Fruit fly (Drosophila melanogaster): ENCODE measurements around the gene GluRIIA.
A peak's percentile ranks its signal among the peaks of the same experiment; 100 is the strongest.

Gene GluRIIA

dm6 chr2L:5553750-5554149 lies 1.1 kb upstream of the GluRIIA start, which contains the start of the genes CG14013 and CG14017:
CG14013 (minus strand) TSS chr2L:5553850.
CG14017 (plus strand) TSS chr2L:5553897.
- TF ChIP-seq CG7101 (tag; optimal IDR thresholded peaks at IDR 0.05), result no peak
- TF ChIP-seq ovo (GFP tag; optimal IDR thresholded peaks at IDR 0.05), result no peak
- TF ChIP-seq CG7045 (GFP tag; optimal IDR thresholded peaks at IDR 0.05), result no peak
- TF ChIP-seq cic (GFP tag; optimal IDR thresholded peaks at IDR 0.05), result no peak
- TF ChIP-seq tj (GFP tag; optimal IDR thresholded peaks at IDR 0.05), result no peak
- TF ChIP-seq kay (GFP tag; ENCODE audit: borderline replicate concordance), result no peak
- TF ChIP-seq CG5204 (GFP tag; optimal IDR thresholded peaks at IDR 0.05), result no peak
- no peak for TF ChIP-seq bab1 (GFP tag; optimal IDR thresholded peaks at IDR 0.05)
- no peak for TF ChIP-seq CG12768 (GFP tag; optimal IDR thresholded peaks at IDR 0.05)
- no peak for TF ChIP-seq CG1620 (GFP tag; optimal IDR thresholded peaks at IDR 0.05)
- no peak for TF ChIP-seq CG11617 (GFP tag; optimal IDR thresholded peaks at IDR 0.05)
- TF ChIP-seq CG33017 (tag; optimal IDR thresholded peaks at IDR 0.05), result no peak
- no peak for TF ChIP-seq Clk (GFP tag; optimal IDR thresholded peaks at IDR 0.05)
- TF ChIP-seq toe (GFP tag; optimal IDR thresholded peaks at IDR 0.05), result no peak
- no peak for TF ChIP-seq Crg-1 (GFP tag; optimal IDR thresholded peaks at IDR 0.05)
- TF ChIP-seq CG14711 (tag; optimal IDR thresholded peaks at IDR 0.05), result no peak
- TF ChIP-seq pad (GFP tag; optimal IDR thresholded peaks at IDR 0.05), result no peak

- TF ChIP-seq CG7045 (GFP tag; optimal IDR thresholded peaks at IDR 0.05), result no peak
- TF ChIP-seq toe (GFP tag; optimal IDR thresholded peaks at IDR 0.05), result no peak
- TF ChIP-seq CG5204 (GFP tag; optimal IDR thresholded peaks at IDR 0.05), result no peak
- TF ChIP-seq Clk (GFP tag; optimal IDR thresholded peaks at IDR 0.05), result no peak
- TF ChIP-seq Crg-1 (GFP tag; optimal IDR thresholded peaks at IDR 0.05), result no peak
- TF ChIP-seq CG7101 (tag; optimal IDR thresholded peaks at IDR 0.05), result no peak
- TF ChIP-seq CG12768 (GFP tag; optimal IDR thresholded peaks at IDR 0.05), result no peak
- no peak for TF ChIP-seq kay (GFP tag; ENCODE audit: borderline replicate concordance)
- no peak for TF ChIP-seq bab1 (GFP tag; optimal IDR thresholded peaks at IDR 0.05)
- no peak for TF ChIP-seq Mnt (GFP tag; optimal IDR thresholded peaks at IDR 0.05)
- TF ChIP-seq ovo (GFP tag; optimal IDR thresholded peaks at IDR 0.05), result no peak
Observed at dm6 chr2L:5558809-5559392, 4.0 kb downstream of the GluRIIA start, which contains the start of gene GluRIIB. GluRIIB (plus strand) TSS chr2L:5559342.

- TF ChIP-seq CG7045 (GFP tag; optimal IDR thresholded peaks at IDR 0.05), result no peak
- TF ChIP-seq Mnt (GFP tag; optimal IDR thresholded peaks at IDR 0.05), result no peak
- peak; percentile 11 for TF ChIP-seq CG14711 (tag; optimal IDR thresholded peaks at IDR 0.05)
- no peak for TF ChIP-seq CG12768 (GFP tag; optimal IDR thresholded peaks at IDR 0.05)
- no peak for TF ChIP-seq cnc (optimal IDR thresholded peaks at IDR 0.05)
Observed at dm6 chr2L:5567103-5567502, 12.2 kb downstream of the GluRIIA start.

- no peak for TF ChIP-seq CG1620 (GFP tag; optimal IDR thresholded peaks at IDR 0.05)
- TF ChIP-seq tj (GFP tag; optimal IDR thresholded peaks at IDR 0.05), result no peak
- TF ChIP-seq cic (GFP tag; optimal IDR thresholded peaks at IDR 0.05), result no peak
- TF ChIP-seq CG14711 (tag; optimal IDR thresholded peaks at IDR 0.05), result no peak
Observed at dm6 chr2L:5569503-5569902, 14.6 kb downstream of the GluRIIA start.

dm6 chr2L:5581016-5581415 lies 26.1 kb downstream of the GluRIIA start, which contains the start of gene CG14011:
CG14011 (minus strand) TSS chr2L:5581116.
- TF ChIP-seq Mnt (GFP tag; optimal IDR thresholded peaks at IDR 0.05) (no peak), tj (GFP tag; optimal IDR thresholded peaks at IDR 0.05) (no peak), CG5204 (GFP tag; optimal IDR thresholded peaks at IDR 0.05) (no peak), CG11617 (GFP tag; optimal IDR thresholded peaks at IDR 0.05) (no peak), toe (GFP tag; optimal IDR thresholded peaks at IDR 0.05) (no peak), bab1 (GFP tag; optimal IDR thresholded peaks at IDR 0.05) (no peak), cic (GFP tag; optimal IDR thresholded peaks at IDR 0.05) (no peak), pad (GFP tag; optimal IDR thresholded peaks at IDR 0.05) (no peak), CG1620 (GFP tag; optimal IDR thresholded peaks at IDR 0.05) (no peak), CG7101 (tag; optimal IDR thresholded peaks at IDR 0.05) (no peak), CG33017 (tag; optimal IDR thresholded peaks at IDR 0.05) (no peak), ovo (GFP tag; optimal IDR thresholded peaks at IDR 0.05) (no peak), Crg-1 (GFP tag; optimal IDR thresholded peaks at IDR 0.05) (no peak), kay (GFP tag; ENCODE audit: borderline replicate concordance) (no peak), Clk (GFP tag; optimal IDR thresholded peaks at IDR 0.05) (no peak), CG12768 (GFP tag; optimal IDR thresholded peaks at IDR 0.05) (no peak), cnc (optimal IDR thresholded peaks at IDR 0.05) (no peak)

- TF ChIP-seq cnc (optimal IDR thresholded peaks at IDR 0.05) (no peak), tj (GFP tag; optimal IDR thresholded peaks at IDR 0.05) (no peak), CG7045 (GFP tag; optimal IDR thresholded peaks at IDR 0.05) (no peak), CG14711 (tag; optimal IDR thresholded peaks at IDR 0.05) (no peak), Crg-1 (GFP tag; optimal IDR thresholded peaks at IDR 0.05) (no peak), CG1620 (GFP tag; optimal IDR thresholded peaks at IDR 0.05) (no peak), Clk (GFP tag; optimal IDR thresholded peaks at IDR 0.05) (no peak), CG7101 (tag; optimal IDR thresholded peaks at IDR 0.05) (no peak), toe (GFP tag; optimal IDR thresholded peaks at IDR 0.05) (no peak), cic (GFP tag; optimal IDR thresholded peaks at IDR 0.05) (no peak), bab1 (GFP tag; optimal IDR thresholded peaks at IDR 0.05) (no peak), ovo (GFP tag; optimal IDR thresholded peaks at IDR 0.05) (no peak), pad (GFP tag; optimal IDR thresholded peaks at IDR 0.05) (no peak), CG11617 (GFP tag; optimal IDR thresholded peaks at IDR 0.05) (no peak), Mnt (GFP tag; optimal IDR thresholded peaks at IDR 0.05) (no peak), CG33017 (tag; optimal IDR thresholded peaks at IDR 0.05) (no peak)
Observed at dm6 chr2L:5588314-5588713, 33.4 kb downstream of the GluRIIA start, which contains the start of gene CG7251. CG7251 (minus strand) TSS chr2L:5588414.

- no peak for TF ChIP-seq Crg-1 (GFP tag; optimal IDR thresholded peaks at IDR 0.05)
- no peak for TF ChIP-seq Clk (GFP tag; optimal IDR thresholded peaks at IDR 0.05)
- no peak for TF ChIP-seq kay (GFP tag; ENCODE audit: borderline replicate concordance)
- TF ChIP-seq Hr96 (GFP tag; optimal IDR thresholded peaks at IDR 0.05), result no peak
- no peak for TF ChIP-seq cnc (optimal IDR thresholded peaks at IDR 0.05)
- TF ChIP-seq CG7045 (GFP tag; optimal IDR thresholded peaks at IDR 0.05), result no peak
- TF ChIP-seq CG11617 (GFP tag; optimal IDR thresholded peaks at IDR 0.05), result no peak
- no peak for TF ChIP-seq CG7101 (tag; optimal IDR thresholded peaks at IDR 0.05)
- TF ChIP-seq pad (GFP tag; optimal IDR thresholded peaks at IDR 0.05), result no peak
- no peak for TF ChIP-seq cic (GFP tag; optimal IDR thresholded peaks at IDR 0.05)
- TF ChIP-seq Mnt (GFP tag; optimal IDR thresholded peaks at IDR 0.05), result no peak
- TF ChIP-seq CG12768 (GFP tag; optimal IDR thresholded peaks at IDR 0.05), result no peak
- TF ChIP-seq toe (GFP tag; optimal IDR thresholded peaks at IDR 0.05), result no peak
- TF ChIP-seq CG1620 (GFP tag; optimal IDR thresholded peaks at IDR 0.05), result no peak
- no peak for TF ChIP-seq CG33017 (tag; optimal IDR thresholded peaks at IDR 0.05)
- no peak for TF ChIP-seq ovo (GFP tag; optimal IDR thresholded peaks at IDR 0.05)
- TF ChIP-seq CG5204 (GFP tag; optimal IDR thresholded peaks at IDR 0.05), result no peak
- TF ChIP-seq CG14711 (tag; optimal IDR thresholded peaks at IDR 0.05), result no peak
- TF ChIP-seq tj (GFP tag; optimal IDR thresholded peaks at IDR 0.05), result no peak
Observed at dm6 chr2L:5593839-5594238, 39.0 kb downstream of the GluRIIA start.

All from whole organism, adult.